Fruit fly (Drosophila melanogaster) whole organism, embryonic: Measurements from ENCODE around the gene ND-MNLL.

ENCODE experiments used
- Adf1 ChIP-seq: fragments of 200-800 bp; sonication (Bioruptor generic); IDR thresholded peaks from 2 replicates; pipeline ENCODE4 v1.3.6; 2022; ENCODE audit warnings: missing biosample characterization, missing genetic modification characterization
- Aef1 ChIP-seq: fragments of 200-800 bp; sonication (Bioruptor generic); IDR thresholded peaks from 3 replicates; pipeline ENCODE4 v1.3.6; 2022; ENCODE audit warnings: missing biosample characterization, missing genetic modification characterization
- Antp ChIP-seq: fragments of 200-800 bp; sonication (Bioruptor generic); optimal IDR thresholded peaks from 3 replicates; lab custom pipeline; 2016; ENCODE audit warnings: missing biosample characterization, missing genetic modification characterization
- Blimp-1 ChIP-seq: fragments of 200-800 bp; sonication (Bioruptor generic); optimal IDR thresholded peaks from 3 replicates; lab custom pipeline; 2018; ENCODE audit warnings: missing biosample characterization, missing genetic modification characterization, mild to moderate bottlenecking, moderate library complexity, missing genetic modification reagents
- CG10267 ChIP-seq: fragments of 200-800 bp; sonication (Bioruptor generic); optimal IDR thresholded peaks from 2 replicates; lab custom pipeline; 2018; ENCODE audit warnings: missing biosample characterization, mild to moderate bottlenecking, missing genetic modification characterization, moderate library complexity
- CG11723 ChIP-seq: fragments of 200-800 bp; sonication (Bioruptor generic); optimal IDR thresholded peaks from 2 replicates; lab custom pipeline; 2017; ENCODE audit warnings: missing biosample characterization, mild to moderate bottlenecking, missing genetic modification characterization
- CG12071 ChIP-seq: fragments of 200-800 bp; sonication (Bioruptor generic); optimal IDR thresholded peaks from 3 replicates; lab custom pipeline; 2018; ENCODE audit warnings: missing biosample characterization, mild to moderate bottlenecking, missing genetic modification characterization
- CG12219 ChIP-seq: fragments of 200-800 bp; sonication (Bioruptor generic); optimal IDR thresholded peaks from 3 replicates; lab custom pipeline; 2018; ENCODE audit warnings: missing biosample characterization, mild to moderate bottlenecking, missing genetic modification characterization
- CG1233 ChIP-seq: fragments of 200-800 bp; sonication (Bioruptor generic); optimal IDR thresholded peaks from 4 replicates; lab custom pipeline; 2018; ENCODE audit warnings: missing biosample characterization, mild to moderate bottlenecking, missing genetic modification characterization
- CG13123 ChIP-seq: fragments of 200-800 bp; sonication (Bioruptor generic); optimal IDR thresholded peaks from 2 replicates; lab custom pipeline; 2016; ENCODE audit warnings: missing biosample characterization, missing genetic modification characterization
- CG1529 ChIP-seq: fragments of 200-800 bp; sonication (Bioruptor generic); optimal IDR thresholded peaks from 3 replicates; lab custom pipeline; 2018; ENCODE audit warnings: missing biosample characterization, missing genetic modification characterization
- CG1602 ChIP-seq: fragments of 200-800 bp; sonication (Bioruptor generic); optimal IDR thresholded peaks from 3 replicates; lab custom pipeline; 2016; ENCODE audit warnings: missing biosample characterization, missing genetic modification characterization
- CG16779 ChIP-seq: fragments of 200-800 bp; sonication (Bioruptor generic); IDR thresholded peaks from 2 replicates; pipeline ENCODE4 v1.3.6; 2022; ENCODE audit warnings: missing biosample characterization, missing genetic modification characterization
- CG2875 ChIP-seq: fragments of 200-800 bp; sonication (Bioruptor generic); optimal IDR thresholded peaks from 2 replicates; lab custom pipeline; 2017; ENCODE audit warnings: missing biosample characterization, mild to moderate bottlenecking, missing genetic modification characterization, missing genetic modification reagents
- CG30403 ChIP-seq: fragments of 200-800 bp; sonication (Bioruptor generic); optimal IDR thresholded peaks from 3 replicates; lab custom pipeline; 2016; ENCODE audit warnings: missing biosample characterization, missing genetic modification characterization
- CG3163 ChIP-seq: fragments of 200-800 bp; sonication (Bioruptor generic); optimal IDR thresholded peaks from 3 replicates; lab custom pipeline; 2016; ENCODE audit warnings: missing biosample characterization, missing genetic modification characterization
- CG32767 ChIP-seq: fragments of 200-800 bp; sonication (Bioruptor generic); IDR thresholded peaks from 2 replicates; pipeline ENCODE4 v1.3.6; 2022; ENCODE audit warnings: missing biosample characterization, missing genetic modification characterization
- CG34422 ChIP-seq: fragments of 200-800 bp; sonication (Bioruptor generic); IDR thresholded peaks from 3 replicates; pipeline ENCODE4 v1.3.6; 2022; ENCODE audit warnings: missing biosample characterization, missing genetic modification characterization
- CG4707 ChIP-seq: fragments of 200-800 bp; sonication (Bioruptor generic); optimal IDR thresholded peaks from 2 replicates; lab custom pipeline; 2018; ENCODE audit warnings: missing biosample characterization, mild to moderate bottlenecking, missing genetic modification characterization, moderate library complexity
- CG6765 ChIP-seq: fragments of 200-800 bp; sonication (Bioruptor generic); optimal IDR thresholded peaks from 3 replicates; lab custom pipeline; 2017; ENCODE audit warnings: missing biosample characterization, mild to moderate bottlenecking, missing genetic modification characterization
- CG7372 ChIP-seq: fragments of 200-800 bp; sonication (Bioruptor generic); IDR thresholded peaks from 2 replicates; pipeline ENCODE4 v1.3.6; 2022; ENCODE audit warnings: missing biosample characterization, missing genetic modification characterization
- CoRest ChIP-seq: fragments of 200-800 bp; sonication (Bioruptor generic); optimal IDR thresholded peaks from 3 replicates; lab custom pipeline; 2018; ENCODE audit warnings: missing biosample characterization, mild to moderate bottlenecking, missing genetic modification characterization, moderate library complexity
- D ChIP-seq, 2 experiments: fragments of 200-800 bp in 1 of 2; fragments of >200 bp in 1 of 2; sonication (Bioruptor generic) in 1 of 2; optimal IDR thresholded peaks; 2 replicates in 1 of 2; 3 replicates in 1 of 2; lab custom pipeline; 2017; ENCODE audit warnings: mild to moderate bottlenecking in 1 of 2, missing biosample characterization in 1 of 2, missing genetic modification characterization in 1 of 2, missing genetic modification reagents in 1 of 2
- Dfd ChIP-seq, 2 experiments: fragments of >200 bp; optimal IDR thresholded peaks; 2 replicates each; lab custom pipeline; 2017; ENCODE audit warnings: missing biosample characterization in 2 of 2, missing genetic modification characterization in 2 of 2
- E2f1 ChIP-seq: fragments of 200-800 bp; sonication (Bioruptor generic); IDR thresholded peaks from 2 replicates; pipeline ENCODE4 v1.3.6; 2022; ENCODE audit warnings: missing biosample characterization, missing genetic modification characterization
- Elba2 ChIP-seq: fragments of 200-800 bp; sonication (Bioruptor generic); optimal IDR thresholded peaks from 3 replicates; lab custom pipeline; 2016; ENCODE audit warnings: missing biosample characterization, missing genetic modification characterization
- Fer3 ChIP-seq: fragments of 200-800 bp; sonication (Bioruptor generic); optimal IDR thresholded peaks from 2 replicates; lab custom pipeline; 2018; ENCODE audit warnings: missing biosample characterization, mild to moderate bottlenecking, missing genetic modification characterization, moderate library complexity
- Gsc ChIP-seq: fragments of 200-800 bp; sonication (Bioruptor generic); IDR thresholded peaks from 2 replicates; pipeline ENCODE4 v1.3.6; 2022; ENCODE audit warnings: missing biosample characterization, missing genetic modification characterization
- HmgD ChIP-seq: fragments of 200-800 bp; sonication (Bioruptor generic); optimal IDR thresholded peaks from 3 replicates; lab custom pipeline; 2016; ENCODE audit warnings: missing biosample characterization, missing genetic modification characterization
- Jarid2 ChIP-seq: fragments of 200-800 bp; sonication (Bioruptor generic); optimal IDR thresholded peaks from 3 replicates; lab custom pipeline; 2017; ENCODE audit warnings: mild to moderate bottlenecking, missing biosample characterization, missing genetic modification reagents, missing genetic modification characterization
- Oaz ChIP-seq: fragments of 200-800 bp; sonication (Bioruptor generic); IDR thresholded peaks from 2 replicates; pipeline ENCODE4 v1.3.6; 2022; ENCODE audit warnings: missing biosample characterization, missing genetic modification characterization
- Xbp1 ChIP-seq: fragments of 200-800 bp; sonication (Bioruptor generic); optimal IDR thresholded peaks from 3 replicates; lab custom pipeline; 2016; ENCODE audit warnings: missing biosample characterization, mild to moderate bottlenecking, missing genetic modification characterization
- ato ChIP-seq: fragments of 200-800 bp; sonication (Bioruptor generic); IDR thresholded peaks from 2 replicates; pipeline ENCODE4 v1.3.6; 2022; ENCODE audit warnings: missing biosample characterization, missing genetic modification characterization; ENCODE audit not compliant: partially characterized antibody
- chn ChIP-seq: fragments of 200-800 bp; sonication (Bioruptor generic); optimal IDR thresholded peaks from 2 replicates; lab custom pipeline; 2016; ENCODE audit warnings: missing biosample characterization, missing genetic modification characterization
- crc ChIP-seq: fragments of 200-800 bp; sonication (Bioruptor generic); optimal IDR thresholded peaks from 2 replicates; lab custom pipeline; 2016; ENCODE audit warnings: missing biosample characterization, missing genetic modification characterization
- cwo ChIP-seq: fragments of 200-800 bp; sonication (Bioruptor generic); optimal IDR thresholded peaks from 3 replicates; lab custom pipeline; 2017; ENCODE audit warnings: missing biosample characterization, missing genetic modification characterization, mild to moderate bottlenecking, moderate library complexity, missing genetic modification reagents
- disco-r ChIP-seq: fragments of 200-800 bp; sonication (Bioruptor generic); optimal IDR thresholded peaks from 2 replicates; lab custom pipeline; 2016; ENCODE audit warnings: missing biosample characterization, missing genetic modification characterization
- hb ChIP-seq: fragments of 200-800 bp; sonication (Bioruptor generic); IDR thresholded peaks from 3 replicates; pipeline ENCODE4 v1.3.6; 2022; ENCODE audit warnings: missing biosample characterization, missing genetic modification characterization; ENCODE audit not compliant: partially characterized antibody
- hbn ChIP-seq: fragments of 200-800 bp; sonication (Bioruptor generic); IDR thresholded peaks from 2 replicates; pipeline ENCODE4 v1.3.6; 2022; ENCODE audit warnings: missing biosample characterization, missing genetic modification characterization; ENCODE audit not compliant: partially characterized antibody
- jing ChIP-seq: fragments of 200-800 bp; sonication (Bioruptor generic); optimal IDR thresholded peaks from 2 replicates; lab custom pipeline; 2018; ENCODE audit warnings: missing biosample characterization, mild to moderate bottlenecking, missing genetic modification characterization
- maf-S ChIP-seq: fragments of 200-800 bp; sonication (Bioruptor generic); optimal IDR thresholded peaks from 2 replicates; lab custom pipeline; 2016; ENCODE audit warnings: missing biosample characterization, missing genetic modification characterization
- pros ChIP-seq: fragments of 200-800 bp; sonication (Bioruptor generic); optimal IDR thresholded peaks from 3 replicates; lab custom pipeline; 2019; ENCODE audit warnings: missing biosample characterization, mild to moderate bottlenecking, missing genetic modification characterization, moderate library complexity
- repo ChIP-seq: fragments of 200-800 bp; sonication (Bioruptor generic); optimal IDR thresholded peaks from 2 replicates; lab custom pipeline; 2016; ENCODE audit warnings: missing biosample characterization, missing genetic modification characterization
- sens ChIP-seq: fragments of 200-800 bp; sonication (Bioruptor generic); peaks from one replicate; lab custom pipeline; 2016; ENCODE audit warnings: missing biosample characterization, missing genetic modification characterization
- stwl ChIP-seq: fragments of 200-800 bp; sonication (Bioruptor generic); optimal IDR thresholded peaks from 3 replicates; lab custom pipeline; 2018; ENCODE audit warnings: missing biosample characterization, mild to moderate bottlenecking, missing genetic modification characterization, moderate library complexity
- tgo ChIP-seq: fragments of 200-800 bp; sonication (Bioruptor generic); IDR thresholded peaks from 3 replicates; pipeline ENCODE4 v1.3.6; 2022; ENCODE audit warnings: missing biosample characterization, missing genetic modification characterization
- zf30C ChIP-seq: fragments of 200-800 bp; sonication (Bioruptor generic); optimal IDR thresholded peaks from 3 replicates; lab custom pipeline; 2018; ENCODE audit warnings: missing biosample characterization, mild to moderate bottlenecking, missing genetic modification characterization
- zfh2 ChIP-seq: fragments of 200-800 bp; sonication (Bioruptor generic); optimal IDR thresholded peaks from 2 replicates; lab custom pipeline; 2016; ENCODE audit warnings: missing biosample characterization, missing genetic modification characterization

ND-MNLL gene

dm6 chrX:7937588-7938481 lies 44.2 kb upstream of the ND-MNLL start (continued):
- peak; percentile 57 for TF ChIP-seq crc (GFP tag; lab: Kevin White, UChicago)
- no peak for TF ChIP-seq zf30C (GFP tag; lab: Kevin White, UChicago)
- TF ChIP-seq Blimp-1 (GFP tag; lab: Kevin White, UChicago): peak; percentile 77
- peak; percentile 57 for TF ChIP-seq maf-S (GFP tag; lab: Kevin White, UChicago)
- peak; percentile 59 for TF ChIP-seq CG12071 (GFP tag; lab: Kevin White, UChicago)
- TF ChIP-seq repo (GFP tag; lab: Kevin White, UChicago): peak; percentile 53
- TF ChIP-seq CG11723 (GFP tag; lab: Kevin White, UChicago): peak; percentile 73
- TF ChIP-seq CG2875 (GFP tag; lab: Kevin White, UChicago): peak; percentile 74
- no peak for TF ChIP-seq Adf1
- TF ChIP-seq CG10267 (tag; lab: Kevin White, UChicago): peak; percentile 73
- TF ChIP-seq CG1602: peak; percentile 73
- peak; percentile 66; the same call in 2 of the 3 replicates for TF ChIP-seq tgo (GFP tag; lab: Robert Waterston, UW)
- TF ChIP-seq HmgD (GFP tag; lab: Kevin White, UChicago): peak; percentile 44
- TF ChIP-seq Dfd (GFP tag; optimal IDR thresholded peaks at IDR 0.05; lab: Kevin White, UChicago): no peak
- peak; percentile 36 for TF ChIP-seq Fer3 (tag; lab: Kevin White, UChicago)
- no peak for TF ChIP-seq D (optimal IDR thresholded peaks at IDR 0.05; lab: Kevin White, UChicago)
- peak; percentile 93 for TF ChIP-seq D (GFP tag; optimal IDR thresholded peaks at IDR 0.05; lab: Kevin White, UChicago)
- TF ChIP-seq CG32767 (GFP tag; lab: Robert Waterston, UW): peak; percentile 68; the same call in 1 of the 2 replicates
- no peak for TF ChIP-seq ato (GFP tag; lab: Robert Waterston, UW)
- TF ChIP-seq CoRest (tag; lab: Kevin White, UChicago): peak; percentile 91
- peak; percentile 47; the same call in 1 of the 3 replicates for TF ChIP-seq Aef1 (GFP tag; lab: Robert Waterston, UW)
- TF ChIP-seq CG34422: peak; percentile 58; the same call in 2 of the 3 replicates
- TF ChIP-seq disco-r (GFP tag; lab: Kevin White, UChicago): peak; percentile 60
- TF ChIP-seq Gsc: no peak; the same call in none of the 2 replicates
- TF ChIP-seq Antp (GFP tag; lab: Kevin White, UChicago): peak; percentile 79
- peak; percentile 58; the same call in 1 of the 2 replicates for TF ChIP-seq CG7372
- peak; percentile 86 for TF ChIP-seq CG30403
- peak; percentile 67 for TF ChIP-seq CG12219 (GFP tag; lab: Kevin White, UChicago)
- peak; percentile 85 for TF ChIP-seq CG1529
- TF ChIP-seq Jarid2 (GFP tag; lab: Kevin White, UChicago): peak; percentile 4
- peak; percentile 82 for TF ChIP-seq chn
- peak; percentile 98 for TF ChIP-seq CG4707 (GFP tag; lab: Kevin White, UChicago)
- 0 out of 2 replicates have a peak, but pooled peaks have one; percentile 27 for TF ChIP-seq Oaz (GFP tag; lab: Robert Waterston, UW)
- no peak for TF ChIP-seq hbn
- peak; percentile 58 for TF ChIP-seq E2f1 (GFP tag; lab: Robert Waterston, UW)
- no peak for TF ChIP-seq hb (GFP tag; lab: Robert Waterston, UW)
- TF ChIP-seq sens (GFP tag; lab: Kevin White, UChicago): peak; percentile 98
- no peak for TF ChIP-seq Elba2 (GFP tag; lab: Kevin White, UChicago)
- peak; percentile 2 for TF ChIP-seq zfh2 (GFP tag; lab: Kevin White, UChicago)
- peak; percentile 75 for TF ChIP-seq pros (GFP tag; lab: Kevin White, UChicago)
- TF ChIP-seq CG16779 (GFP tag; lab: Robert Waterston, UW): no peak
- TF ChIP-seq jing (GFP tag; lab: Kevin White, UChicago): peak; percentile 73
- TF ChIP-seq stwl (tag; lab: Kevin White, UChicago): no peak
- peak; percentile 23 for TF ChIP-seq CG13123
- peak; percentile 48 for TF ChIP-seq CG3163 (GFP tag; lab: Kevin White, UChicago)
- peak; percentile 58 for TF ChIP-seq cwo (GFP tag; lab: Kevin White, UChicago)
- no peak for TF ChIP-seq CG6765 (GFP tag; lab: Kevin White, UChicago)
- peak; percentile 77 for TF ChIP-seq CG1233 (GFP tag; lab: Kevin White, UChicago)
- peak; percentile 78 for TF ChIP-seq Xbp1 (GFP tag; lab: Kevin White, UChicago)
